Worm (Caenorhabditis elegans): Measurements from ENCODE around the gene hpo-34.

DNA sequence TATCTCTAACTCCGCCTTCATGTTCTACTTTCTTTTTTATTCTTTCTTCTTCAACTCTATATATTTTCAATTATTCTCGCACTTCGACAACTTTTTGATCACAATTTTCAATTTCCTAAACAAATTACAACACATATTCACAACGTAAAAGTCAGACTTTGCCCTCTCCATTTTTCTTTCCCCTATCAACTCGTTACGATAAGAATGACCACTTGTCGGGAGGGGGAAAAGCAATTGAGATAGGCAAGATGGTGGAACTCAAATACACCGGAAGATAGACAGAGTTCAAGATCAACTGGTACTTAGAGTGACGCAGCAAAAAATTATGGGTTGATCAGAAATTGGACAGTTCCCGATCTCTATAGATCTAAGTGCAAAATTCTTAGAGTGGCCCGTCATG, 36.2 kb upstream of the hpo-34 start:
- TF ChIP-seq nhr-41 (GFP tag; IDR thresholded peaks at IDR 0.05), result no peak
- TF ChIP-seq hlh-11 (tag; optimal IDR thresholded peaks at IDR 0.05), result no peak
- TF ChIP-seq ZK337.2 (GFP tag; IDR thresholded peaks at IDR 0.05), result no peak
- no peak for TF ChIP-seq zfp-3 (GFP tag; conservative IDR thresholded peaks at IDR 0.05)
- no peak for TF ChIP-seq F44E2.7 (GFP tag; IDR thresholded peaks at IDR 0.05)
- TF ChIP-seq jun-1 (tag; optimal IDR thresholded peaks at IDR 0.05), result no peak
- TF ChIP-seq lir-3 (tag; optimal IDR thresholded peaks at IDR 0.05), result no peak

All from whole organism, L4 larva.